Fruit fly (Drosophila melanogaster) whole organism, prepupa: ENCODE data around the gene CG6481.
A peak's percentile ranks its signal among the peaks of the same experiment; 100 is the strongest.

Experiments used
- Blimp-1 ChIP-seq: fragments of 200-800 bp; sonication (Bioruptor generic); optimal IDR thresholded peaks from 3 replicates; lab custom pipeline; 2017; ENCODE audit warnings: missing biosample characterization, missing genetic modification characterization, mild to moderate bottlenecking, moderate library complexity, missing genetic modification reagents
- CG10669 ChIP-seq: fragments of 200-800 bp; sonication (Bioruptor generic); optimal IDR thresholded peaks from 3 replicates; lab custom pipeline; 2018; ENCODE audit warnings: missing biosample characterization, mild to moderate bottlenecking, missing genetic modification characterization, moderate library complexity
- CG11294 ChIP-seq: fragments of 200-800 bp; sonication (Bioruptor generic); IDR thresholded peaks from 2 replicates; pipeline ENCODE4 v1.3.6; 2022; ENCODE audit warnings: missing biosample characterization, missing genetic modification characterization
- CG11762 ChIP-seq: fragments of 200-800 bp; sonication (Bioruptor generic); optimal IDR thresholded peaks from 3 replicates; lab custom pipeline; 2016; ENCODE audit warnings: missing biosample characterization, missing genetic modification characterization; ENCODE audit not compliant: insufficient read depth
- CG11902 ChIP-seq: fragments of 200-800 bp; sonication (Bioruptor generic); optimal IDR thresholded peaks from 3 replicates; lab custom pipeline; 2016; ENCODE audit warnings: missing biosample characterization, missing genetic modification characterization
- CG15336 ChIP-seq: fragments of 200-800 bp; sonication (Bioruptor generic); IDR thresholded peaks from 2 replicates; pipeline ENCODE4 v1.3.6; 2022; ENCODE audit warnings: missing biosample characterization, missing genetic modification characterization
- CG1621 ChIP-seq: fragments of 200-800 bp; sonication (Bioruptor generic); optimal IDR thresholded peaks from 3 replicates; lab custom pipeline; 2018; ENCODE audit warnings: missing biosample characterization, mild to moderate bottlenecking, missing genetic modification characterization
- CG16779 ChIP-seq: fragments of 200-800 bp; sonication (Bioruptor generic); optimal IDR thresholded peaks from 3 replicates; lab custom pipeline; 2017; ENCODE audit warnings: missing biosample characterization, mild to moderate bottlenecking, missing genetic modification characterization
- CG3032 ChIP-seq: fragments of 200-800 bp; optimal IDR thresholded peaks from 2 replicates; lab custom pipeline; 2019; ENCODE audit warnings: missing biosample characterization, mild to moderate bottlenecking, missing genetic modification characterization, moderate library complexity
- CG32006 ChIP-seq: fragments of 200-800 bp; sonication (Bioruptor generic); optimal IDR thresholded peaks from 3 replicates; lab custom pipeline; 2017; ENCODE audit warnings: missing biosample characterization, mild to moderate bottlenecking, missing genetic modification characterization
- CG34406 ChIP-seq: fragments of 200-800 bp; sonication (Bioruptor generic); optimal IDR thresholded peaks from 3 replicates; lab custom pipeline; 2016; ENCODE audit warnings: missing biosample characterization, missing genetic modification characterization
- CG3919 ChIP-seq: fragments of 200-800 bp; sonication (Bioruptor generic); optimal IDR thresholded peaks from 3 replicates; lab custom pipeline; 2016; ENCODE audit warnings: missing biosample characterization, missing genetic modification characterization
- CG4318 ChIP-seq: fragments of 200-800 bp; sonication (Bioruptor generic); optimal IDR thresholded peaks from 3 replicates; lab custom pipeline; 2017; ENCODE audit warnings: missing biosample characterization, mild to moderate bottlenecking, missing genetic modification characterization
- CG6276 ChIP-seq: fragments of 200-800 bp; sonication (Bioruptor generic); optimal IDR thresholded peaks from 2 replicates; lab custom pipeline; 2017; ENCODE audit warnings: missing biosample characterization, mild to moderate bottlenecking, missing genetic modification characterization
- CG6792 ChIP-seq: fragments of 200-800 bp; sonication (Bioruptor generic); optimal IDR thresholded peaks from 3 replicates; lab custom pipeline; 2016; ENCODE audit warnings: missing biosample characterization, missing genetic modification characterization
- CG6808 ChIP-seq: fragments of 200-800 bp; sonication (Bioruptor generic); optimal IDR thresholded peaks from 3 replicates; lab custom pipeline; 2017; ENCODE audit warnings: missing biosample characterization, missing genetic modification characterization, mild to moderate bottlenecking, moderate library complexity, missing genetic modification reagents
- CG6854 ChIP-seq: fragments of 200-800 bp; sonication (Bioruptor generic); optimal IDR thresholded peaks from 2 replicates; lab custom pipeline; 2017; ENCODE audit warnings: missing biosample characterization, mild to moderate bottlenecking, missing genetic modification characterization
- CG8119 ChIP-seq: fragments of 200-800 bp; sonication (Bioruptor generic); IDR thresholded peaks from 3 replicates; pipeline ENCODE4 v1.3.6; 2022; ENCODE audit warnings: missing biosample characterization, missing genetic modification characterization
- CG8319 ChIP-seq: fragments of 200-800 bp; sonication (Bioruptor generic); optimal IDR thresholded peaks from 3 replicates; lab custom pipeline; 2016; ENCODE audit warnings: missing biosample characterization, missing genetic modification characterization
- CG9139 ChIP-seq: fragments of 200-800 bp; sonication (Bioruptor generic); optimal IDR thresholded peaks from 3 replicates; lab custom pipeline; 2017; ENCODE audit warnings: missing biosample characterization, mild to moderate bottlenecking, missing genetic modification characterization
- Eip75B ChIP-seq: fragments of 200-800 bp; sonication (Bioruptor generic); optimal IDR thresholded peaks from 3 replicates; lab custom pipeline; 2016; ENCODE audit warnings: missing biosample characterization, missing genetic modification characterization
- Eip78C ChIP-seq: fragments of 200-800 bp; sonication (Bioruptor generic); peaks from one replicate; lab custom pipeline; 2016; ENCODE audit warnings: missing biosample characterization, missing genetic modification characterization
- Ets21C ChIP-seq: fragments of 200-800 bp; sonication (Bioruptor generic); optimal IDR thresholded peaks from 3 replicates; lab custom pipeline; 2016; ENCODE audit warnings: missing biosample characterization, missing genetic modification characterization
- Ets96B ChIP-seq: fragments of 200-800 bp; optimal IDR thresholded peaks from 2 replicates; lab custom pipeline; 2019; ENCODE audit warnings: missing biosample characterization, mild to moderate bottlenecking, missing genetic modification characterization, moderate library complexity
- Gug ChIP-seq: fragments of 200-800 bp; sonication (Bioruptor generic); IDR thresholded peaks from 2 replicates; pipeline ENCODE4 v1.3.6; 2022; ENCODE audit warnings: missing biosample characterization, missing genetic modification characterization
- Hr38 ChIP-seq: sonication (Bioruptor generic); optimal IDR thresholded peaks from 2 replicates; lab custom pipeline; 2016; ENCODE audit warnings: missing biosample characterization, missing genetic modification characterization
- Hr39 ChIP-seq: fragments of 200-800 bp; sonication (Bioruptor generic); optimal IDR thresholded peaks from 2 replicates; lab custom pipeline; 2016; ENCODE audit warnings: missing biosample characterization, missing genetic modification characterization
- OdsH ChIP-seq: fragments of 200-800 bp; sonication (Bioruptor generic); optimal IDR thresholded peaks from 3 replicates; lab custom pipeline; 2016; ENCODE audit warnings: missing biosample characterization, missing genetic modification characterization
- Sox102F ChIP-seq: fragments of 200-800 bp; sonication (Bioruptor generic); optimal IDR thresholded peaks from 2 replicates; lab custom pipeline; 2016; ENCODE audit warnings: missing biosample characterization, mild to moderate bottlenecking, missing genetic modification characterization
- Sox14 ChIP-seq: fragments of 200-800 bp; sonication (Bioruptor generic); optimal IDR thresholded peaks from 3 replicates; lab custom pipeline; 2016; ENCODE audit warnings: missing biosample characterization, missing genetic modification characterization
- Sox15 ChIP-seq: fragments of 200-800 bp; sonication (Bioruptor generic); optimal IDR thresholded peaks from 3 replicates; lab custom pipeline; 2016; ENCODE audit warnings: missing biosample characterization, missing genetic modification characterization
- achi ChIP-seq: fragments of 200-800 bp; sonication (Bioruptor generic); optimal IDR thresholded peaks from 3 replicates; lab custom pipeline; 2016; ENCODE audit warnings: missing biosample characterization, missing genetic modification characterization
- acj6 ChIP-seq: fragments of 200-800 bp; sonication (Bioruptor generic); optimal IDR thresholded peaks from 3 replicates; lab custom pipeline; 2016; ENCODE audit warnings: missing biosample characterization, missing genetic modification characterization
- cyc ChIP-seq: fragments of 200-800 bp; sonication (Bioruptor generic); optimal IDR thresholded peaks from 3 replicates; lab custom pipeline; 2016; ENCODE audit warnings: missing biosample characterization, missing genetic modification characterization
- dac ChIP-seq: fragments of 200-800 bp; sonication (Bioruptor generic); optimal IDR thresholded peaks from 2 replicates; lab custom pipeline; 2017; ENCODE audit warnings: missing biosample characterization, mild to moderate bottlenecking, missing genetic modification characterization
- dsx ChIP-seq: fragments of 200-800 bp; optimal IDR thresholded peaks from 3 replicates; lab custom pipeline; 2019; ENCODE audit warnings: missing biosample characterization, mild to moderate bottlenecking, missing genetic modification characterization, moderate library complexity; ENCODE audit not compliant: poor library complexity, severe bottlenecking
- eg ChIP-seq: fragments of 200-800 bp; sonication (Bioruptor generic); IDR thresholded peaks from 3 replicates; pipeline ENCODE4 v1.3.6; 2022; ENCODE audit warnings: missing biosample characterization, missing genetic modification characterization
- fd59A ChIP-seq: fragments of 200-800 bp; sonication (Bioruptor generic); optimal IDR thresholded peaks from 2 replicates; lab custom pipeline; 2017; ENCODE audit warnings: missing biosample characterization, mild to moderate bottlenecking, missing genetic modification characterization, missing genetic modification reagents
- fd85E ChIP-seq: fragments of 200-800 bp; sonication (Bioruptor generic); optimal IDR thresholded peaks from 3 replicates; lab custom pipeline; 2016; ENCODE audit warnings: missing biosample characterization, missing genetic modification characterization
- fkh ChIP-seq: fragments of 200-800 bp; sonication (Bioruptor generic); optimal IDR thresholded peaks from 3 replicates; lab custom pipeline; 2017; ENCODE audit warnings: missing biosample characterization, mild to moderate bottlenecking, missing genetic modification characterization, moderate library complexity
- lz ChIP-seq: fragments of 200-800 bp; sonication (Bioruptor generic); optimal IDR thresholded peaks from 3 replicates; lab custom pipeline; 2016; ENCODE audit warnings: missing biosample characterization, missing genetic modification characterization
- pdm3 ChIP-seq: fragments of 200-800 bp; sonication (Bioruptor generic); optimal IDR thresholded peaks from 3 replicates; lab custom pipeline; 2016; ENCODE audit warnings: missing biosample characterization, missing genetic modification characterization
- svp ChIP-seq: fragments of 200-800 bp; sonication (Bioruptor generic); peaks from one replicate; lab custom pipeline; 2016; ENCODE audit warnings: missing biosample characterization, missing genetic modification characterization
- vri ChIP-seq: fragments of 200-800 bp; sonication (Bioruptor generic); optimal IDR thresholded peaks from 3 replicates; lab custom pipeline; 2016; ENCODE audit warnings: missing biosample characterization, mild to moderate bottlenecking, missing genetic modification characterization

CG6481 gene

DNA sequence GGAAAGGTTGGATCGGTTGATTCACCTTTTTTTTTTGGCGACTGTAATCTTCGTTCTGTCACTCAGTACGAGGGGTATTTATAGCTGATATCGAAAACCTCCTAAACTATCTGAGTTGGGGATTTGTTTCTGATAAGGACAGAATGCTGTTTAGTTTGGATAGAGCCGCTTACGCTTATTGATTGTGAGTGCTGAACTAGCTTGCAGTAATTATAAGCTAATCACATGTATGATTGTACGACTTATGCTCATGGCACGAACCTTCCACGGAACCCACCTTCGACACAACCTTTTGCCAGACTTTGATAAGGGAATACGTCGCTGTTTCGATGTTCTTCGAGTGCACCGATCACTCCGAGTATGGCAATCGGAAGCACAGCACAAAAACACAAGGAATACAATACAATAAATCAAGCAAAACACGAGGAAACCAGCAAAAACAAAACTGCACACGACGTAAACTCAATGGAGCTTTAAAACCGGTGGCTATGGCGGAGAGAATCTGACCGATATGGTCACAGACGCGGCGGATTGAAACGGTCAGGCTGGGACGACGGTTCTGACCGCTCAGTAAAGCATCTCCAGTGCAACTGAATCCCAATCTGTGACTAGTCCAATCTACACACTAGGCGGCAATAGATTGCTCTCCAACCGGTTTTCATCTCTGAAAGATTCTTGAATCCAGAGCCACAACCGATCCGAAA, 35.7 kb downstream of the CG6481 start, which contains the start of gene psh (continued):
- TF ChIP-seq Sox14 (GFP tag; lab: Kevin White, UChicago) (no peak), CG32006 (GFP tag; lab: Kevin White, UChicago) (peak; percentile 41), fd59A (GFP tag; lab: Kevin White, UChicago) (no peak), CG8119 (GFP tag; lab: Robert Waterston, UW) (no peak), vri (GFP tag; lab: Kevin White, UChicago) (no peak), Ets21C (GFP tag; lab: Kevin White, UChicago) (no peak), CG15336 (GFP tag; lab: Robert Waterston, UW) (no peak), cyc (GFP tag; lab: Kevin White, UChicago) (no peak), CG6854 (GFP tag; lab: Kevin White, UChicago) (no peak), dsx (GFP tag; lab: Kevin White, UChicago) (no peak), pdm3 (GFP tag; lab: Kevin White, UChicago) (no peak), Gug (GFP tag; lab: Robert Waterston, UW) (no peak), CG34406 (GFP tag; lab: Kevin White, UChicago) (peak; percentile 2), Sox102F (no peak), CG1621 (tag; lab: Kevin White, UChicago) (peak; percentile 67), Hr39 (GFP tag; lab: Kevin White, UChicago) (no peak), CG11902 (GFP tag; lab: Kevin White, UChicago) (no peak), CG6792 (GFP tag; lab: Kevin White, UChicago) (no peak), dac (no peak), CG6276 (GFP tag; lab: Kevin White, UChicago) (no peak)
- TF ChIP-seq, all 60 proteins: peak for 10

DNA sequence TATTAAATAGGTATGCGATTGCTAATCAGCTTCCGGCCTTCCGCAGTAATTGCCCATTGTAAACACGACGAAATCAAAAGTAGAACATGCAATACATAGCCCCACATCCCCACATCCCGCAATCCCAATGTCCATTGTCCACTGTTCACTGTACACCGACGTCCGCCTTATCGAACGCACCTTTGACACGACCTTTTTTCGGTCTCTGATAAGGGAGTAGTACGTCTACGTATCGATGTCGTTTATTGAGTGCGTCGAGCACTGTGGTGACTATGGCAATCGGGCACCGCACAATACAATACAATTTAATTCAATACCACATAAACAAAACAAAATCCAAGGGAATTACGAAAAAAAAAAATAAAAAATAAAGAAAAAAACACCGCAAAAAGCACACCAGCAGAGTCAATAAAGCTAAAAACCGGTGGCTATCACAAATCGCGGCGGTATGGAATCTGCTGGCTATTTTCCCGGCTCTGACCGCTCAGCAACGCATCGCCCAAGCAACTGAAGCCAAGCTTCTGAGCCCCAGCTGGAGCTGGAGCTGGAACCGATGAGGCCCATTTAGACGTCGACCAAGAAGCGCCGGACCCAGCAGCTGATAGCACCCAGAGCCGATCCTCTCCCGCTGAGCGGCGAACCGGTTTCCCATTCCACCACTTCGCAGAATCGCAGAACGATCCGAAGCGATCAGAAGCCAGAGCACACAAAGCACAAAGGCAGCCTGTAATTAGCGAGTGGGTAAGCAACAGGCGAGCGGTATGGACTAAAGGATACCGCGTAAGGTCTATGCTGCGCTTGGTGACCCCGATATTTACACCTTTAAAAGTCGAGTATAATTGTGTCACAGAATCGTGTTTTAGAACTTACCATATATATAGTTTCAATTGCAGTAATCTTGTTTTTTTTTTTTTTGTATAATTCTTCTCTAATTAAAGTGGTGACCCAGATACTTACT, 38.7 kb downstream of the CG6481 start, which contains the start of gene Hayan:
Gene Hayan, minus strand, starts transcription at position 512 of the 958 bp plus-strand sequence.
- TF ChIP-seq CG10669 (GFP tag; lab: Kevin White, UChicago) (peak; percentile 16), cyc (GFP tag; lab: Kevin White, UChicago) (no peak), Eip75B (GFP tag; lab: Kevin White, UChicago) (peak; percentile 27), Eip78C (peak; percentile 64), CG6808 (GFP tag; lab: Kevin White, UChicago) (peak; percentile 85), svp (peak; percentile 99), acj6 (GFP tag; lab: Kevin White, UChicago) (no peak), CG3032 (peak; percentile 20), CG6276 (GFP tag; lab: Kevin White, UChicago) (peak; percentile 51), CG6854 (GFP tag; lab: Kevin White, UChicago) (peak; percentile 88), Sox15 (GFP tag; lab: Kevin White, UChicago) (no peak), Sox14 (GFP tag; lab: Kevin White, UChicago) (peak; percentile 23), CG8119 (GFP tag; lab: Robert Waterston, UW) (peak; percentile 41; the same call in 1 of the 3 replicates), CG11762 (no peak), dac (no peak), CG8319 (GFP tag; lab: Kevin White, UChicago) (peak; percentile 44), Sox102F (peak; percentile 46), CG4318 (GFP tag; lab: Kevin White, UChicago) (no peak), CG3919 (GFP tag; lab: Kevin White, UChicago) (no peak), CG9139 (GFP tag; lab: Kevin White, UChicago) (peak; percentile 77), CG34406 (GFP tag; lab: Kevin White, UChicago) (peak; percentile 17), eg (peak; percentile 41; the same call in 1 of the 3 replicates), CG11294 (GFP tag; lab: Robert Waterston, UW) (no peak), CG16779 (tag; lab: Kevin White, UChicago) (peak; percentile 63), OdsH (GFP tag; lab: Kevin White, UChicago) (peak; percentile 6), Ets21C (GFP tag; lab: Kevin White, UChicago) (no peak), CG11902 (GFP tag; lab: Kevin White, UChicago) (no peak), Blimp-1 (no peak), achi (GFP tag; lab: Kevin White, UChicago) (no peak), CG1621 (tag; lab: Kevin White, UChicago) (peak; percentile 93), Ets96B (tag; lab: Kevin White, UChicago) (peak; percentile 24), fkh (GFP tag; lab: Kevin White, UChicago) (no peak), fd85E (no peak), fd59A (GFP tag; lab: Kevin White, UChicago) (no peak), Hr39 (GFP tag; lab: Kevin White, UChicago) (no peak), lz (no peak), Hr38 (no peak)
